Worm (Caenorhabditis elegans): Measurements from ENCODE around the gene F19D8.2.

DNA sequence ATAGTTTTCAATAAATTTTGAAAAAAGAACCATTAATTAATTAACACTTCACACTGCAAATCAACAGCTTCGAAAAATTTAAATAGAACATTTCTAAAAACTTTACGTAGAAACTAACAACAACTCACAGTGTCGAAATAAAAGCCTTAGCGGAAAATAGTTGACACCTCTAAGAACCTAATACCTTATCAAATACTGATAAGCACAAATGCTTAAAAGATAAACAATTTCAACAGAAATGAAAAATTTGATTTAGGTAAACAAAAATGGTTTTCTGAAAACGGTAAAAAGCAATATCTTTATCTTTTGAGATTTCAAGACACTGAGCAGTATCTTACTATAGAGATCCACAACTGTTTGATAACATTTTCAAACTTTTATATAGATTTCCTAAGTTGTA, 42.6 kb downstream of the F19D8.2 start:
- TF ChIP-seq dao-5 (tag; optimal IDR thresholded peaks at IDR 0.05) (no peak), him-1 (tag; optimal IDR thresholded peaks at IDR 0.05) (no peak)

Measured in whole organism, L4/young adult.